Worm (Caenorhabditis elegans): ENCODE results near the gene F28B4.4.

The F28B4.4 gene

DNA sequence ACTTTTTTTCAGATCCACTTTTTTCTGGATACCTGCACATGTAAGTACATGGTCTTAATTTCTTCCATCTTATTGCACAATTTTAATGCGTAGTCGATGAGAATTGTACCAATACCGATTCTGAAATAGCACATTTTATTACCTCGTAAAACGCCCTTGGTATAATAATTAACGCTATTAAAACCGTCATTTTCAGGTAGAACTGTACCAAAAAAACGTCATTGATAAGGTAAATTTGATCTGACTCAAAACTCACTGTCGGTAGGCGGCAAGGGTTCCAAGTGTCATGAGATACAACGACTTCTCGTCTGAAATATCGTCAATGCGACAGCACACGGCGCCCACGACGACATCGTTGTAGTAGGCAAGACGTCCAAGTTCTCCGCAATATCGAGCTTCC, 35.0 kb upstream of the F28B4.4 start:
- TF ChIP-seq fos-1 (tag; optimal IDR thresholded peaks at IDR 0.05) (peak; percentile 25), F13H6.1 (tag; optimal IDR thresholded peaks at IDR 0.05) (no peak)

DNA sequence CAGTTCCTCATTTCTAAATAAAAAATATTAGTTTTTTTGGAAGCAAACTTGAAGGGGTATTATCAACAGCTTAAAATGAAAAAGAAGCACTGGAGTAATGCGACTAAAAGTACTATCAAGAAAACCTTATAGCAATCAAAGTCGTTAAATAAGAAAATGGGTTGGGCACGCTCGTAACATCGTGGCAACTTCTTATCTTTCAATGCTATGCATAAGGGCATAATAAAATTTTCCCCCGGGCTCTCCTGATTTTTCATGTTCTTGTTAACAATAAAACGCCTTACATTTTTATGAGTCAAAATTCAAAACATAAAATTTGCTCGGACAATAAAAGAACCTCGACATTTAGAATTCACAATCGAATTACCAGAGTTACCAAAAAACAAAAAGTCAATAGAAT, 34.2 kb upstream of the F28B4.4 start, which contains the start of gene irg-7:
Gene irg-7 (minus strand): TSS at position 23 of the 400 bp plus-strand sequence.
- no peak for TF ChIP-seq nhr-6 (tag; optimal IDR thresholded peaks at IDR 0.05)
- TF ChIP-seq ama-1 (optimal IDR thresholded peaks at IDR 0.05), result no peak
- TF ChIP-seq ztf-4 (tag; optimal IDR thresholded peaks at IDR 0.05), result no peak
- TF ChIP-seq mab-5 (tag; optimal IDR thresholded peaks at IDR 0.05), result no peak
- TF ChIP-seq sma-9 (GFP tag; optimal IDR thresholded peaks at IDR 0.05), result peak; percentile 14
- TF ChIP-seq sma-9 (tag; optimal IDR thresholded peaks at IDR 0.05), result no peak
- no peak for TF ChIP-seq nhr-21 (tag; optimal IDR thresholded peaks at IDR 0.05)
- TF ChIP-seq elt-1 (tag; optimal IDR thresholded peaks at IDR 0.05), result no peak
- no peak for TF ChIP-seq peb-1 (tag; optimal IDR thresholded peaks at IDR 0.05)
- TF ChIP-seq snpc-4 (tag; optimal IDR thresholded peaks at IDR 0.05), result no peak
- peak; percentile 59 for TF ChIP-seq crh-2 (tag; optimal IDR thresholded peaks at IDR 0.05)
- no peak for TF ChIP-seq unc-62 (GFP tag; optimal IDR thresholded peaks at IDR 0.05)
- no peak for TF ChIP-seq alr-1 (tag; optimal IDR thresholded peaks at IDR 0.05)
- peak; percentile 57 for TF ChIP-seq fos-1 (tag; optimal IDR thresholded peaks at IDR 0.05)

DNA sequence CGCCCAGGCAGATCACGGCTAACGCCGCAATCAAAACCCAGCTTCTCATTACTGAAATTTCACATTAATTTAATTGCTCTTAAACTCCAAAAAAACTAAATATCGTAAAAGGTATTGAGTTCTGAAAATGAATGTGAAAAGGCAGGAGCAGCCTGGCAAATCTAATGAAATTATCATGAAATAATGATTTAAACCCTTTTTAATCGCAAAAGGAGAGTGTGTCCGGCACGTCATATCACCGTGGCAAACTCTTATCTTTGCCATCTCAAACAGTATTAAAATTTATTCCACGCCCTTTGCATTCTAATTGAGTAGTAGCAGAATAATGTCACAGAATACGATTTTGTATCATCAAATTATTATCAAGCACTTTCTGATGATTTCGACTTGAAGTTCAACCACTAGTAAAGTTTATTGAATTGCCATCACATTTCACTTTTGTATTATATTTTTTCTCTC, 26.0 kb upstream of the F28B4.4 start, which contains the start of gene F28B4.3:
Gene F28B4.3 (minus strand): TSS at position 51 of the 459 bp plus-strand sequence.
- TF ChIP-seq fos-1 (tag; optimal IDR thresholded peaks at IDR 0.05) (peak; percentile 95), crh-2 (tag; optimal IDR thresholded peaks at IDR 0.05) (peak; percentile 85), aly-2 (tag; optimal IDR thresholded peaks at IDR 0.05) (no peak), sma-9 (GFP tag; optimal IDR thresholded peaks at IDR 0.05) (peak; percentile 72), sma-9 (tag; optimal IDR thresholded peaks at IDR 0.05) (no peak)

DNA sequence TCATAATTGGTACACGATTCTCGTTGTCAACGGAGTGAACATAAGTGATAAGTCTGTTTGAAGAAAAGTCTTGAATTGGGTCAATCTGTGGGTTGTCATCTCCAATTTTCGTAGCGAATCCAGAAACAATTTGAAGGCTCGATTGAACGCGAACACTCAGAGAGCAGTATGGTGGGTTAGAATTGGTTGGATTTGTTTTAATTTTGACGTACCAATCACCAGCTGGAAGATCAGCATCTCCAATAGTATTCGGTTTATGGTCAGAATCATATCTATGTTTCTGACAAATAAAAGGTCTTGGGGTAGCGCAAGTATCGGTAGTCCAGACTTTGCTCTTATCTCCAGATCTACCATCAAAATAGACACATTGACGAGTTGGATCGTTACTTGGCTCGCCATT, 21.2 kb upstream of the F28B4.4 start:
- TF ChIP-seq C34F6.9 (tag; optimal IDR thresholded peaks at IDR 0.05) (no peak), nhr-23 (tag; optimal IDR thresholded peaks at IDR 0.05) (no peak), zag-1 (tag; optimal IDR thresholded peaks at IDR 0.05) (no peak), snpc-4 (tag; optimal IDR thresholded peaks at IDR 0.05) (no peak), ceh-82 (tag; optimal IDR thresholded peaks at IDR 0.05) (no peak), R02D3.7 (tag; optimal IDR thresholded peaks at IDR 0.05) (no peak), sma-3 (GFP tag; optimal IDR thresholded peaks at IDR 0.05) (no peak), unc-55 (GFP tag; optimal IDR thresholded peaks at IDR 0.05) (no peak), sem-4 (tag; optimal IDR thresholded peaks at IDR 0.05) (no peak), lin-39 (tag; optimal IDR thresholded peaks at IDR 0.05) (no peak), elt-3 (tag; optimal IDR thresholded peaks at IDR 0.05) (no peak), nhr-77 (tag; optimal IDR thresholded peaks at IDR 0.05) (no peak), peb-1 (tag; optimal IDR thresholded peaks at IDR 0.05) (no peak), F13H6.1 (tag; optimal IDR thresholded peaks at IDR 0.05) (no peak)

DNA sequence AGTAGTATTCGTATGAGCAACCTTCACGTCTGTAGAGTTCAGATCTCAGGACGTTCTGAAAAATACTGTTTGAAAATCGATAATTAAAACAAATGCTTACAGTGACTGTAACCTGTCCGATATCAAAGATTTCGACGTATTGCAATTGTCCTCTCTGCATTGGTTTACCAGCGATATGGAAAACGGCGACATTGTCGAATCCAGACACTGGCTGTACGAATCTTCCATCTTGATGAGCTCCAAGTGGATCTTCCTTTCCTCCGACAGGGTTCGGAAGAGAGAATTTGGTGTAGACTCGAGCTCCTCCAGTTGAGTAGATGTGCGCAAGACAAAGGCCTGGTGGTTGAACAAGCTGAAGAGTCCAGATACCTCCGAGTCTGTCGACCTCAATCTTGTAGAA, 19.3 kb upstream of the F28B4.4 start:
- TF ChIP-seq ceh-16 (tag; optimal IDR thresholded peaks at IDR 0.05) (no peak), unc-39 (tag; optimal IDR thresholded peaks at IDR 0.05) (no peak), ztf-11 (tag; optimal IDR thresholded peaks at IDR 0.05) (no peak), nhr-12 (tag; optimal IDR thresholded peaks at IDR 0.05) (no peak), nhr-237 (tag; optimal IDR thresholded peaks at IDR 0.05) (no peak), crh-2 (tag; optimal IDR thresholded peaks at IDR 0.05) (no peak), mbf-1 (tag; optimal IDR thresholded peaks at IDR 0.05) (no peak)

DNA sequence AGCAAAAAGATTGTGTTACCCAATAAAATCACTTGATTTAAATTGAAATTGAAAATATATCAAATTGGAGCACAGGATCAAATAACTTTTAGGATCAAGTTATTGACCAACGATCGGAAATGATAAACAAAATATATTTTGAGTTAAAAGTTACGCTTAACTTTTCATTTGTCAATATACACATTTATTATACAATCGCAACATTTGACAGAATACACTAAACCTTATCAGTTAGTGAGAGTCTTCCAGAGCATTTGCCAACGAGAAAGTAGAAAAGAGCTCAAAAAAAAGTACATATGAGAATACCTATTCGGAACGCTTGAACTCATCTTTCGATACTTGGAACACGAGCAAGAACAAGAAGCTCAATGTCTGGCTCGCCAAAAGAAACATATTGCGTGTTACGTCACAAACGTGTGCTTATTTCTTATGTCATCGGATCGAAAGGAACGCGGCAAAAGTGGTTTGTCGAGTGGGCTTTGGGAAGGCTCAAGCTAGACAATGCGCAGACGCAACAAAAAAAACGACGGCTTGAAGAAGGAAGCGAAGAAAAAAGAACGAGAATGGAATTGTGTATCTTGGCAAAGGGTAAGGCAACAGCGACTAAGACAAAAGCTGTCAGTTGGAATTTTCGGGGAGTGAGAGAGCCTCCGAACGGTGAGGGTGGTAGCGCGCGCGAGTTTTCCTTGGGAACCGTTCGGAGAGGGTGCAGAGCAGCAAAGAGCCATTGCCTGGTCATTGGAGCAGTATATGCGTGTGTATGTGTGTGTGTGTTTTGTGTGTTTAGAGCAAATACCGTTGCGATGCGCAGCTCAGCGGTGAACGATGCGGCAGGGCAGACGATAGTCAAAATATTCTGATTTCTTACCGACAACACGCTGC, 17.2 kb upstream of the F28B4.4 start:
- TF ChIP-seq alr-1 (tag; optimal IDR thresholded peaks at IDR 0.05), result no peak
- peak; percentile 28 for TF ChIP-seq F13H6.1 (tag; optimal IDR thresholded peaks at IDR 0.05)

Data from whole organism, L2 larva.